Worm (Caenorhabditis elegans): ENCODE measurements around the gene gcy-3.
"Not testable (repeated sequence)": the region's sequence is repeated elsewhere in the genome, so short reads cannot be mapped to it uniquely, and the experiment has no call there.

Gene gcy-3

ce11 chrII:9468414-9468813 is 38.7 kb downstream of the gcy-3 start, which contains the start of gene chil-23:
TSS of gene chil-23 (minus strand) at chrII:9468611.
- peak; percentile 17 for TF ChIP-seq nhr-20 (tag; optimal IDR thresholded peaks at IDR 0.05)
- TF ChIP-seq elt-2 (tag; optimal IDR thresholded peaks at IDR 0.05): peak; percentile 95
- no peak for TF ChIP-seq blmp-1 (tag; optimal IDR thresholded peaks at IDR 0.05)

- TF ChIP-seq nhr-47 (tag; optimal IDR thresholded peaks at IDR 0.05) (no peak), tlp-1 (tag; optimal IDR thresholded peaks at IDR 0.05) (no peak), sptf-1 (tag; optimal IDR thresholded peaks at IDR 0.05) (no peak), nhr-20 (tag; optimal IDR thresholded peaks at IDR 0.05) (no peak), elt-2 (tag; optimal IDR thresholded peaks at IDR 0.05) (no peak), unc-86 (tag; optimal IDR thresholded peaks at IDR 0.05) (no peak), mdl-1 (tag; optimal IDR thresholded peaks at IDR 0.05) (no peak)
Measured at ce11 chrII:9466095-9466494, 41.0 kb downstream of the gcy-3 start, which contains the start of gene chil-22. TSS of gene chil-22 (minus strand) at chrII:9466195.

- not testable (repeated sequence) for TF ChIP-seq nhr-20 (tag; optimal IDR thresholded peaks at IDR 0.05); dpl-1 (GFP tag; optimal IDR thresholded peaks at IDR 0.05); mdl-1 (tag; optimal IDR thresholded peaks at IDR 0.05)
Measured at ce11 chrII:9461881-9462280, 45.2 kb downstream of the gcy-3 start, which contains the start of gene chil-21. TSS of gene chil-21 (minus strand) at chrII:9461981.

ce11 chrII:9459462-9459861 is 47.6 kb downstream of the gcy-3 start, which contains the start of gene R09D1.14:
TSS of gene R09D1.14 (minus strand) at chrII:9459562.
- TF ChIP-seq hpl-2 (GFP tag; optimal IDR thresholded peaks at IDR 0.05); ceh-63 (GFP tag; optimal IDR thresholded peaks at IDR 0.05); elt-2 (tag; optimal IDR thresholded peaks at IDR 0.05): not testable (repeated sequence)

ce11 chrII:9454304-9454703 is 52.8 kb downstream of the gcy-3 start, which contains the start of gene chil-19:
TSS of gene chil-19 (minus strand) at chrII:9454404.
- no peak for TF ChIP-seq efl-1 (optimal IDR thresholded peaks at IDR 0.05)
- TF ChIP-seq efl-1 (GFP tag; optimal IDR thresholded peaks at IDR 0.05 in 1 of 2): peak in 1 of 2 experiments; percentile 5
- TF ChIP-seq alr-1 (tag; optimal IDR thresholded peaks at IDR 0.05; ENCODE audit: borderline replicate concordance): no peak
